Fruit fly (Drosophila melanogaster) whole organism, embryonic: Measurements from ENCODE around the gene edin.

Experiments used
- BtbVII ChIP-seq: fragments of 200-800 bp; sonication (Bioruptor generic); optimal IDR thresholded peaks from 3 replicates; lab custom pipeline; 2017; ENCODE audit warnings: missing biosample characterization, mild to moderate bottlenecking, missing genetic modification characterization
- C15 ChIP-seq: fragments of 200-800 bp; sonication (Bioruptor generic); IDR thresholded peaks from 3 replicates; pipeline ENCODE4 v1.3.6; 2022; ENCODE audit warnings: missing biosample characterization, missing genetic modification characterization
- CG10979 ChIP-seq: fragments of 200-800 bp; sonication (Bioruptor generic); optimal IDR thresholded peaks from 2 replicates; lab custom pipeline; 2018; ENCODE audit warnings: missing biosample characterization, mild to moderate bottlenecking, missing genetic modification characterization, moderate library complexity
- CG11085 ChIP-seq: fragments of 200-800 bp; sonication (Bioruptor generic); IDR thresholded peaks from 2 replicates; pipeline ENCODE4 v1.3.6; 2022; ENCODE audit warnings: missing biosample characterization, missing genetic modification characterization
- CG11504 ChIP-seq: fragments of 200-800 bp; sonication (Bioruptor generic); optimal IDR thresholded peaks from 3 replicates; lab custom pipeline; 2019; ENCODE audit warnings: missing biosample characterization, mild to moderate bottlenecking, missing genetic modification characterization, moderate library complexity
- CG12219 ChIP-seq: fragments of 200-800 bp; sonication (Bioruptor generic); optimal IDR thresholded peaks from 3 replicates; lab custom pipeline; 2018; ENCODE audit warnings: missing biosample characterization, mild to moderate bottlenecking, missing genetic modification characterization
- CG1233 ChIP-seq: fragments of 200-800 bp; sonication (Bioruptor generic); optimal IDR thresholded peaks from 4 replicates; lab custom pipeline; 2018; ENCODE audit warnings: missing biosample characterization, mild to moderate bottlenecking, missing genetic modification characterization
- CG12942 ChIP-seq: fragments of 200-800 bp; sonication (Bioruptor generic); optimal IDR thresholded peaks from 3 replicates; lab custom pipeline; 2016; ENCODE audit warnings: missing biosample characterization, missing genetic modification characterization
- CG17568 ChIP-seq: fragments of 200-800 bp; sonication (Bioruptor generic); optimal IDR thresholded peaks from 2 replicates; lab custom pipeline; 2018; ENCODE audit warnings: missing biosample characterization, mild to moderate bottlenecking, missing genetic modification characterization, moderate library complexity
- CG3065 ChIP-seq: fragments of 200-800 bp; sonication (Bioruptor generic); optimal IDR thresholded peaks from 2 replicates; lab custom pipeline; 2016; ENCODE audit warnings: missing biosample characterization, missing genetic modification characterization
- CG3163 ChIP-seq: fragments of 200-800 bp; sonication (Bioruptor generic); optimal IDR thresholded peaks from 3 replicates; lab custom pipeline; 2016; ENCODE audit warnings: missing biosample characterization, missing genetic modification characterization
- CG42726 ChIP-seq: fragments of 200-800 bp; sonication (Bioruptor generic); IDR thresholded peaks from 2 replicates; pipeline ENCODE4 v1.3.6; 2022; ENCODE audit warnings: missing biosample characterization, missing genetic modification characterization; ENCODE audit not compliant: partially characterized antibody
- CG4854 ChIP-seq: fragments of 200-800 bp; sonication (Bioruptor generic); optimal IDR thresholded peaks from 2 replicates; lab custom pipeline; 2016; ENCODE audit warnings: missing biosample characterization, missing genetic modification characterization, inconsistent platforms
- CG7963 ChIP-seq: fragments of 200-800 bp; sonication (Bioruptor generic); IDR thresholded peaks from 3 replicates; pipeline ENCODE4 v1.3.6; 2022; ENCODE audit warnings: missing biosample characterization, missing genetic modification characterization; ENCODE audit not compliant: partially characterized antibody
- CG8089 ChIP-seq: fragments of 200-800 bp; sonication (Bioruptor generic); optimal IDR thresholded peaks from 3 replicates; lab custom pipeline; 2016; ENCODE audit warnings: missing biosample characterization, missing genetic modification characterization
- CG8359 ChIP-seq: fragments of 200-800 bp; sonication (Bioruptor generic); optimal IDR thresholded peaks from 2 replicates; lab custom pipeline; 2017; ENCODE audit warnings: missing biosample characterization, mild to moderate bottlenecking, missing genetic modification characterization, borderline replicate concordance
- CG9932 ChIP-seq: fragments of 200-800 bp; sonication (Bioruptor generic); IDR thresholded peaks from 2 replicates; pipeline ENCODE4 v1.3.6; 2022; ENCODE audit warnings: missing biosample characterization, missing genetic modification characterization
- Dad ChIP-seq: fragments of 200-800 bp; sonication (Bioruptor generic); optimal IDR thresholded peaks from 3 replicates; lab custom pipeline; 2016; ENCODE audit warnings: missing biosample characterization, missing genetic modification characterization
- E2f2 ChIP-seq: fragments of 200-800 bp; sonication (Bioruptor generic); IDR thresholded peaks from 2 replicates; pipeline ENCODE4 v1.3.6; 2022; ENCODE audit warnings: missing biosample characterization, missing genetic modification characterization
- ERR ChIP-seq: fragments of 200-800 bp; sonication (Bioruptor generic); optimal IDR thresholded peaks from 2 replicates; lab custom pipeline; 2016; ENCODE audit warnings: missing biosample characterization, missing genetic modification characterization
- Eip74EF ChIP-seq, 2 experiments: fragments of 200-800 bp in 1 of 2; fragments of >200 bp in 1 of 2; sonication (Bioruptor generic) in 1 of 2; optimal IDR thresholded peaks; 2 replicates each; lab custom pipeline; 2017 to 2019; ENCODE audit warnings: missing biosample characterization in 2 of 2, missing genetic modification characterization in 2 of 2, mild to moderate bottlenecking in 1 of 2, moderate library complexity in 1 of 2
- Elba2 ChIP-seq: fragments of 200-800 bp; sonication (Bioruptor generic); optimal IDR thresholded peaks from 3 replicates; lab custom pipeline; 2016; ENCODE audit warnings: missing biosample characterization, missing genetic modification characterization
- Lim3 ChIP-seq: fragments of 200-800 bp; sonication (Bioruptor generic); IDR thresholded peaks from 2 replicates; pipeline ENCODE4 v1.3.6; 2022; ENCODE audit warnings: missing biosample characterization, missing genetic modification characterization
- PHDP ChIP-seq: fragments of 200-800 bp; sonication (Bioruptor generic); optimal IDR thresholded peaks from 3 replicates; lab custom pipeline; 2018; ENCODE audit warnings: missing biosample characterization, mild to moderate bottlenecking, missing genetic modification characterization, moderate library complexity
- Ravus ChIP-seq: fragments of 200-800 bp; sonication (Bioruptor generic); IDR thresholded peaks from 2 replicates; pipeline ENCODE4 v1.3.6; 2022; ENCODE audit warnings: missing biosample characterization, missing genetic modification characterization
- Sox100B ChIP-seq: fragments of 200-800 bp; sonication (Bioruptor generic); optimal IDR thresholded peaks from 3 replicates; lab custom pipeline; 2018; ENCODE audit warnings: missing biosample characterization, mild to moderate bottlenecking, missing genetic modification characterization
- Tbp ChIP-seq: fragments of >200 bp; optimal IDR thresholded peaks from 2 replicates; lab custom pipeline; 2018; ENCODE audit warnings: missing biosample characterization, missing genetic modification characterization
- ab ChIP-seq: fragments of 200-800 bp; sonication (Bioruptor generic); optimal IDR thresholded peaks from 2 replicates; lab custom pipeline; 2016; ENCODE audit warnings: missing biosample characterization, missing genetic modification characterization
- az2 ChIP-seq: fragments of 200-800 bp; sonication (Bioruptor generic); optimal IDR thresholded peaks from 3 replicates; lab custom pipeline; 2016; ENCODE audit warnings: missing biosample characterization, missing genetic modification characterization
- ci ChIP-seq: fragments of 200-800 bp; sonication (Bioruptor generic); IDR thresholded peaks from 3 replicates; pipeline ENCODE4 v1.3.6; 2022; ENCODE audit warnings: missing biosample characterization, missing genetic modification characterization
- crol ChIP-seq: fragments of 200-800 bp; sonication (Bioruptor generic); IDR thresholded peaks from 2 replicates; pipeline ENCODE4 v1.3.6; 2022; ENCODE audit warnings: missing biosample characterization, missing genetic modification characterization
- crp ChIP-seq, 2 experiments: fragments of 200-800 bp; sonication (Bioruptor generic); optimal IDR thresholded peaks; 2 replicates in 1 of 2; 3 replicates in 1 of 2; lab custom pipeline; 2017; ENCODE audit warnings: missing biosample characterization in 2 of 2, missing genetic modification characterization in 2 of 2, mild to moderate bottlenecking in 1 of 2, moderate library complexity in 1 of 2
- disco-r ChIP-seq: fragments of 200-800 bp; sonication (Bioruptor generic); optimal IDR thresholded peaks from 2 replicates; lab custom pipeline; 2016; ENCODE audit warnings: missing biosample characterization, missing genetic modification characterization
- fd64A ChIP-seq: fragments of 200-800 bp; sonication (Bioruptor generic); optimal IDR thresholded peaks from 3 replicates; lab custom pipeline; 2018; ENCODE audit warnings: missing biosample characterization, mild to moderate bottlenecking, missing genetic modification characterization
- fd96Cb ChIP-seq: fragments of 200-800 bp; sonication (Bioruptor generic); optimal IDR thresholded peaks from 2 replicates; lab custom pipeline; 2018; ENCODE audit warnings: missing biosample characterization, mild to moderate bottlenecking, missing genetic modification characterization, moderate library complexity
- gsb ChIP-seq: fragments of 200-800 bp; sonication (Bioruptor generic); IDR thresholded peaks from 2 replicates; pipeline ENCODE4 v1.3.6; 2022; ENCODE audit warnings: missing biosample characterization, missing genetic modification characterization
- gsb-n ChIP-seq: fragments of 200-800 bp; sonication (Bioruptor generic); optimal IDR thresholded peaks from 3 replicates; lab custom pipeline; 2018; ENCODE audit warnings: missing biosample characterization, mild to moderate bottlenecking, missing genetic modification characterization
- gt ChIP-seq: fragments of 200-800 bp; sonication (Bioruptor generic); IDR thresholded peaks from 2 replicates; pipeline ENCODE4 v1.3.6; 2022; ENCODE audit warnings: missing biosample characterization, missing genetic modification characterization
- h ChIP-seq: fragments of >200 bp; optimal IDR thresholded peaks from 2 replicates; lab custom pipeline; 2017
- hb ChIP-seq: fragments of 200-800 bp; sonication (Bioruptor generic); IDR thresholded peaks from 3 replicates; pipeline ENCODE4 v1.3.6; 2022; ENCODE audit warnings: missing biosample characterization, missing genetic modification characterization; ENCODE audit not compliant: partially characterized antibody
- maf-S ChIP-seq: fragments of 200-800 bp; sonication (Bioruptor generic); optimal IDR thresholded peaks from 2 replicates; lab custom pipeline; 2016; ENCODE audit warnings: missing biosample characterization, missing genetic modification characterization
- odd ChIP-seq: fragments of 200-800 bp; sonication (Bioruptor generic); optimal IDR thresholded peaks from 2 replicates; lab custom pipeline; 2017; ENCODE audit warnings: missing biosample characterization, mild to moderate bottlenecking, missing genetic modification characterization
- pros ChIP-seq: fragments of 200-800 bp; sonication (Bioruptor generic); optimal IDR thresholded peaks from 3 replicates; lab custom pipeline; 2019; ENCODE audit warnings: missing biosample characterization, mild to moderate bottlenecking, missing genetic modification characterization, moderate library complexity
- sisA ChIP-seq: fragments of 200-800 bp; sonication (Bioruptor generic); IDR thresholded peaks from 2 replicates; pipeline ENCODE4 v1.3.6; 2022; ENCODE audit warnings: missing biosample characterization, missing genetic modification characterization
- tgo ChIP-seq: fragments of 200-800 bp; sonication (Bioruptor generic); IDR thresholded peaks from 3 replicates; pipeline ENCODE4 v1.3.6; 2022; ENCODE audit warnings: missing biosample characterization, missing genetic modification characterization
- ttk ChIP-seq: fragments of 200-800 bp; sonication (Bioruptor generic); IDR thresholded peaks from 2 replicates; pipeline ENCODE4 v2.1.2; 2022; ENCODE audit warnings: missing biosample characterization, missing genetic modification characterization
- unpg ChIP-seq: fragments of 200-800 bp; sonication (Bioruptor generic); optimal IDR thresholded peaks from 3 replicates; lab custom pipeline; 2018; ENCODE audit warnings: missing biosample characterization, mild to moderate bottlenecking, missing genetic modification characterization, moderate library complexity
- zen ChIP-seq: fragments of 200-800 bp; sonication (Bioruptor generic); optimal IDR thresholded peaks from 3 replicates; lab custom pipeline; 2018; ENCODE audit warnings: missing biosample characterization, mild to moderate bottlenecking, missing genetic modification characterization, moderate library complexity

edin gene

dm6 chr3L:17486794-17487726, 7.6 kb upstream of the edin start, which contains the start of gene Oatp74D (continued):
- TF ChIP-seq zen (no peak), CG11085 (GFP tag; lab: Robert Waterston, UW) (no peak), gt (GFP tag; lab: Robert Waterston, UW) (no peak), Dad (no peak), PHDP (tag; lab: Kevin White, UChicago) (peak; percentile 8), pros (GFP tag; lab: Kevin White, UChicago) (peak; percentile 87), Elba2 (GFP tag; lab: Kevin White, UChicago) (no peak), crol (GFP tag; lab: Robert Waterston, UW) (peak; percentile 47; the same call in 1 of the 2 replicates), hb (no peak), az2 (peak; percentile 32), Lim3 (GFP tag; lab: Robert Waterston, UW) (no peak), CG7963 (no peak), maf-S (GFP tag; lab: Kevin White, UChicago) (no peak), tgo (GFP tag; lab: Robert Waterston, UW) (0 out of 3 replicates have a peak, but pooled peaks have one; percentile 16), CG8359 (GFP tag; lab: Kevin White, UChicago) (peak; percentile 19), Sox100B (peak; percentile 61), disco-r (GFP tag; lab: Kevin White, UChicago) (no peak), crp (GFP tag; optimal IDR thresholded peaks at IDR 0.05; lab: Kevin White, UChicago) (peak in 1 of 2 experiments; percentile 32), CG4854 (GFP tag; lab: Kevin White, UChicago) (no peak), CG8089 (no peak), CG11504 (peak; percentile 23), ci (peak; percentile 59; the same call in 2 of the 3 replicates), ttk (peak; percentile 7; the same call in 1 of the 2 replicates), CG3065 (GFP tag; lab: Kevin White, UChicago) (no peak), gsb (GFP tag; lab: Robert Waterston, UW) (no peak), C15 (GFP tag; lab: Robert Waterston, UW) (no peak; the same call in 2 of the 3 replicates), fd96Cb (tag; lab: Kevin White, UChicago) (no peak), unpg (GFP tag; lab: Kevin White, UChicago) (peak; percentile 48), E2f2 (GFP tag; lab: Robert Waterston, UW) (peak; percentile 37; the same call in 1 of the 2 replicates), Eip74EF (GFP tag; optimal IDR thresholded peaks at IDR 0.05; lab: Kevin White, UChicago) (peak in 1 of 2 experiments; percentile 51), fd64A (GFP tag; lab: Kevin White, UChicago) (peak; percentile 80), CG12219 (peak; percentile 17), odd (GFP tag; lab: Kevin White, UChicago) (peak; percentile 61), CG1233 (GFP tag; lab: Kevin White, UChicago) (peak; percentile 73), ab (GFP tag; lab: Kevin White, UChicago) (no peak), CG12942 (GFP tag; lab: Kevin White, UChicago) (no peak), h (lab: Kevin White, UChicago) (no peak), sisA (peak; percentile 16; the same call in 1 of the 2 replicates), CG17568 (GFP tag; lab: Kevin White, UChicago) (peak; percentile 68), Tbp (GFP tag; lab: Kevin White, UChicago) (no peak), ERR (GFP tag; lab: Kevin White, UChicago) (peak; percentile 8), Ravus (GFP tag; lab: Robert Waterston, UW) (no peak), gsb-n (tag; lab: Kevin White, UChicago) (peak; percentile 53), BtbVII (peak; percentile 51), CG9932 (GFP tag; lab: Robert Waterston, UW) (peak; percentile 58), CG10979 (tag; lab: Kevin White, UChicago) (no peak), CG42726 (GFP tag; lab: Robert Waterston, UW) (peak; percentile 65; the same call in 1 of the 2 replicates), CG3163 (GFP tag; lab: Kevin White, UChicago) (peak; percentile 98)
